Fruit fly (Drosophila melanogaster): ENCODE data around the gene CG31142.
A peak's percentile ranks its signal among the peaks of the same experiment; 100 is the strongest.

CG31142 gene

DNA sequence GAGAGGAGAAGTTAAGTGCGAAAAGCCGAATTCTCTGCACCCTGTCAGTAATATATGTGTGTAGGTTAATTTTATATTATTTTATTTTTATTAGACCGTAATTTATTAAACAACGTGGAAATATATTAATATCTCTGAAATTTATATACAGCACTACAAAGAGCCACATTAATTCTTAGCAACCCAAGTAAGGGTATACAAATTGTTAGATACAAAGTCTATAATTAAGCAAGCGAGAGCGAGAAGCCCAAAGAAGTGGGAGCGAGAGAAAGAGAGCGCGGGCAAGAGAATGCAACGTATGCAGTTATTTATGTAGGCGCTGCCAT is 42.0 kb upstream of the CG31142 start (continued):
- peak; percentile 81 for TF ChIP-seq CG5953 (GFP tag; IDR thresholded peaks at IDR 0.05)
- peak; percentile 89 for TF ChIP-seq ssp (GFP tag; IDR thresholded peaks at IDR 0.05)
- peak; percentile 92 for TF ChIP-seq CG32767 (GFP tag; IDR thresholded peaks at IDR 0.05)
- TF ChIP-seq MTF-1 (GFP tag; optimal IDR thresholded peaks at IDR 0.05; ENCODE audit: borderline replicate concordance), result peak; percentile 89
- TF ChIP-seq Neu2 (GFP tag; optimal IDR thresholded peaks at IDR 0.05; ENCODE audit: borderline replicate concordance), result no peak
- peak; percentile 80 for TF ChIP-seq CG7271 (tag; optimal IDR thresholded peaks at IDR 0.05)
- no peak for TF ChIP-seq cg (GFP tag; optimal IDR thresholded peaks at IDR 0.05)
- peak; percentile 45 for TF ChIP-seq Mad (GFP tag; optimal IDR thresholded peaks at IDR 0.05)
- TF ChIP-seq CG15269 (tag; optimal IDR thresholded peaks at IDR 0.05), result peak; percentile 91
- TF ChIP-seq CG18476 (GFP tag; optimal IDR thresholded peaks at IDR 0.05), result peak; percentile 89
- peak in 1 of 2 experiments; percentile 95 for TF ChIP-seq eve (GFP tag; optimal IDR thresholded peaks at IDR 0.05)
- TF ChIP-seq CG4328 (GFP tag; optimal IDR thresholded peaks at IDR 0.05), result peak; percentile 66
- peak; percentile 91 for TF ChIP-seq onecut (GFP tag; IDR thresholded peaks at IDR 0.05)
- no peak for TF ChIP-seq Poxn (GFP tag; IDR thresholded peaks at IDR 0.05)
- TF ChIP-seq chn (GFP tag; optimal IDR thresholded peaks at IDR 0.05), result peak; percentile 67
- peak; percentile 96 for TF ChIP-seq CG2202 (tag; optimal IDR thresholded peaks at IDR 0.05)
- peak; percentile 78 for TF ChIP-seq Fer1 (GFP tag; optimal IDR thresholded peaks at IDR 0.05)
- no peak for TF ChIP-seq bbx (GFP tag; IDR thresholded peaks at IDR 0.05; ENCODE audit: partially characterized antibody)
- no peak for TF ChIP-seq ham (GFP tag; IDR thresholded peaks at IDR 0.05)
- no peak for TF ChIP-seq Hmx (GFP tag; optimal IDR thresholded peaks at IDR 0.05)
- TF ChIP-seq nau (GFP tag; optimal IDR thresholded peaks at IDR 0.05), result peak; percentile 78
- peak; percentile 98 for TF ChIP-seq CG15696 (tag; optimal IDR thresholded peaks at IDR 0.05)
- peak; percentile 91 for TF ChIP-seq sob (GFP tag; IDR thresholded peaks at IDR 0.05)
- TF ChIP-seq CG33213 (GFP tag; optimal IDR thresholded peaks at IDR 0.05), result no peak
- TF ChIP-seq CG14050 (GFP tag; IDR thresholded peaks at IDR 0.05), result peak; percentile 85
- TF ChIP-seq CG31388 (GFP tag; optimal IDR thresholded peaks at IDR 0.05), result peak; percentile 79
- TF ChIP-seq Dbx (GFP tag; IDR thresholded peaks at IDR 0.05), result 0 out of 3 replicates have a peak, but pooled peaks have one; percentile 46
- TF ChIP-seq Opbp (GFP tag; IDR thresholded peaks at IDR 0.05; ENCODE audit: partially characterized antibody), result no peak
- TF ChIP-seq CG1832 (GFP tag; optimal IDR thresholded peaks at IDR 0.05), result no peak
- peak; percentile 100 for TF ChIP-seq D19A (tag; optimal IDR thresholded peaks at IDR 0.05)
- peak; percentile 93 for TF ChIP-seq stc (GFP tag; IDR thresholded peaks at IDR 0.05)
- no peak for TF ChIP-seq CG1792 (GFP tag; optimal IDR thresholded peaks at IDR 0.05)
- TF ChIP-seq gsb-n (tag; optimal IDR thresholded peaks at IDR 0.05), result peak; percentile 98
- peak; percentile 89 for TF ChIP-seq CG30403 (GFP tag; optimal IDR thresholded peaks at IDR 0.05)
- peak; percentile 85 for TF ChIP-seq nom (GFP tag; optimal IDR thresholded peaks at IDR 0.05)
- no peak for TF ChIP-seq shn (GFP tag; optimal IDR thresholded peaks at IDR 0.05)
- peak; percentile 92 for TF ChIP-seq CG11695 (GFP tag; IDR thresholded peaks at IDR 0.05)
- peak; percentile 90 for TF ChIP-seq CG14441 (GFP tag; IDR thresholded peaks at IDR 0.05)
- no peak for TF ChIP-seq CG34224 (GFP tag; IDR thresholded peaks at IDR 0.05; ENCODE audit: partially characterized antibody)
- no peak for TF ChIP-seq disco-r (GFP tag; optimal IDR thresholded peaks at IDR 0.05)
- peak; percentile 34 for TF ChIP-seq Ets97D (GFP tag; optimal IDR thresholded peaks at IDR 0.05)
- no peak for TF ChIP-seq CG12744 (GFP tag; optimal IDR thresholded peaks at IDR 0.05)
- peak; percentile 99 for TF ChIP-seq CG10979 (tag; optimal IDR thresholded peaks at IDR 0.05)
- TF ChIP-seq CG34422 (GFP tag; IDR thresholded peaks at IDR 0.05), result peak; percentile 96
- peak; percentile 84 for TF ChIP-seq Nf-YA (GFP tag; IDR thresholded peaks at IDR 0.05)
- TF ChIP-seq Nf-YC (tag; optimal IDR thresholded peaks at IDR 0.05), result peak; percentile 46
- peak; percentile 42; the same call in 1 of the 2 replicates for TF ChIP-seq NFAT (GFP tag; IDR thresholded peaks at IDR 0.05)
- peak; percentile 80 for TF ChIP-seq CG11560 (tag; IDR thresholded peaks at IDR 0.05)
- TF ChIP-seq D19B (GFP tag; optimal IDR thresholded peaks at IDR 0.05), result peak; percentile 41
- TF ChIP-seq abd-A (tag; optimal IDR thresholded peaks at IDR 0.05), result no peak
- peak; percentile 25 for TF ChIP-seq CG2120 (GFP tag; optimal IDR thresholded peaks at IDR 0.05)
- peak; percentile 86 for TF ChIP-seq Lhr (GFP tag; optimal IDR thresholded peaks at IDR 0.05)

All from whole organism, embryonic.